Fruit fly (Drosophila melanogaster): Measurements from ENCODE around the gene CG11134.

The CG11134 gene

DNA sequence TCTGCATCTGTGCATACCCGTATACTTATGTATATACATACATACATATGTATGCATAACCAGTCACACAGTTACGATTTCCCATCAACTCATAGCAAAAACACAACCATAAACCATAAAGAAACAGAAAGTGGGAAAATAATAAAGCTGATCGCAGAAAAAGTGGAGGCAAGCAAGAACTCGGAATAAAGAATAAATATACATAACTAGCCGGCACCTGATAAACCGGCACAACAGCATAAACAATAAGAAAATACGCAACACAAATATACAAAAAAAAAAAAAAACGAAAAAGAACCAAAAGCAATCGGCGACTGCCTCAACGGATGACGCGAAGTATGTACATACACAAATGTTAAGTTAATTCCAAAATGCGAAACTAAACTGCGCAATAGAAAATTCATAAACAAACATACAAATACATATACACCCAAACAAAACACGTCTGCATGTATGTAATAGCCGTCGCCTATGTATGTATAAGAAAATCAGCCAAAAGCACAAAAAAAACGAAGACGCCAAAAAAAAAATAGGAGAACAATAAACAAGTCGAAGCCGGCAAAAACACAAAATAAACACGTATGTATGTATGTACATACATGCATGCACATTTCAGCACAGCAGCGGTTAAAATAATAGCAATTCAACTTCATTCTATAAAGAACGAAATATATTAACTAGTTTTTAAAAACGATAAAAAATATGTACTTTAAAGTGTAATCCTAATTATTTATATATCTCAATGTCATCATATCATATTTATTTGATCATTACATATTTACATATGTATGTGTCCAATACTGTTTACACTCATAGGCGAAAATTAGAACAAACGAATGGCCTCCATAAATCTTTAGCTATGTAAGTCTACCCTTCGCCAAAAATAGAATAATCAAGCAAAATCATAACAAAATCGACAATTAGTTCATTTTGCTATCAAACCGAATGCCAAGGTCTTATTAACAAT lies 11.4 kb downstream of the CG11134 start (continued):
- TF ChIP-seq Hey (tag; optimal IDR thresholded peaks at IDR 0.05) (no peak), CG8281 (tag; optimal IDR thresholded peaks at IDR 0.05) (no peak), CG4617 (GFP tag; optimal IDR thresholded peaks at IDR 0.05; ENCODE audit: borderline replicate concordance) (peak; percentile 3), HLH4C (GFP tag; IDR thresholded peaks at IDR 0.05; ENCODE audit: partially characterized antibody) (no peak), pros (GFP tag; optimal IDR thresholded peaks at IDR 0.05) (no peak), CG7839 (tag; optimal IDR thresholded peaks at IDR 0.05) (peak; percentile 87), CoRest (tag; optimal IDR thresholded peaks at IDR 0.05) (peak; percentile 80), CG6791 (GFP tag; IDR thresholded peaks at IDR 0.05; ENCODE audit: partially characterized antibody) (no peak), eve (GFP tag; optimal IDR thresholded peaks at IDR 0.05) (peak in 1 of 2 experiments; percentile 39), trh (GFP tag; optimal IDR thresholded peaks at IDR 0.05) (peak; percentile 42), CG15011 (GFP tag; optimal IDR thresholded peaks at IDR 0.05) (peak; percentile 57), wdn (GFP tag; IDR thresholded peaks at IDR 0.05) (peak; percentile 61), CG10979 (tag; optimal IDR thresholded peaks at IDR 0.05) (peak; percentile 61), schlank (tag; optimal IDR thresholded peaks at IDR 0.05) (no peak), ttk (GFP tag; IDR thresholded peaks at IDR 0.05) (peak; percentile 51), Optix (GFP tag; IDR thresholded peaks at IDR 0.05) (no peak), CG7357 (GFP tag; IDR thresholded peaks at IDR 0.05) (peak; percentile 65), Poxn (GFP tag; IDR thresholded peaks at IDR 0.05) (no peak), CG14667 (GFP tag; IDR thresholded peaks at IDR 0.05) (peak; percentile 49), CG12219 (GFP tag; optimal IDR thresholded peaks at IDR 0.05) (peak; percentile 64), sug (tag; optimal IDR thresholded peaks at IDR 0.05) (no peak), CG31224 (GFP tag; IDR thresholded peaks at IDR 0.05) (peak; percentile 58), CG9609 (GFP tag; optimal IDR thresholded peaks at IDR 0.05) (no peak), Asciz (GFP tag; optimal IDR thresholded peaks at IDR 0.05) (peak; percentile 29), CG18011 (GFP tag; optimal IDR thresholded peaks at IDR 0.05) (peak; percentile 44), lilli (GFP tag; optimal IDR thresholded peaks at IDR 0.05) (peak; percentile 57), crc (GFP tag; optimal IDR thresholded peaks at IDR 0.05) (peak; percentile 41), NfI (GFP tag; optimal IDR thresholded peaks at IDR 0.05) (peak; percentile 67), CG32772 (GFP tag; IDR thresholded peaks at IDR 0.05) (peak; percentile 72), stc (GFP tag; IDR thresholded peaks at IDR 0.05) (peak; percentile 84), Ets97D (GFP tag; optimal IDR thresholded peaks at IDR 0.05) (no peak), twi (tag; optimal IDR thresholded peaks at IDR 0.05) (peak; percentile 9), CG17568 (GFP tag; optimal IDR thresholded peaks at IDR 0.05) (no peak), CG10321 (GFP tag; IDR thresholded peaks at IDR 0.05) (peak; percentile 37; the same call in 1 of the 2 replicates), Rfx (GFP tag; IDR thresholded peaks at IDR 0.05) (peak; percentile 88), CG7786 (GFP tag; optimal IDR thresholded peaks at IDR 0.05) (peak; percentile 12), hbn (GFP tag; IDR thresholded peaks at IDR 0.05; ENCODE audit: partially characterized antibody) (no peak), CG12942 (GFP tag; optimal IDR thresholded peaks at IDR 0.05) (no peak), CG6272 (GFP tag; IDR thresholded peaks at IDR 0.05) (no peak), pzg (GFP tag; optimal IDR thresholded peaks at IDR 0.05) (no peak), Antp (GFP tag; optimal IDR thresholded peaks at IDR 0.05) (no peak), CG12391 (tag; optimal IDR thresholded peaks at IDR 0.05) (peak; percentile 75), cas (GFP tag; IDR thresholded peaks at IDR 0.05) (peak; percentile 59; the same call in 1 of the 2 replicates), CG3847 (GFP tag; IDR thresholded peaks at IDR 0.05) (peak; percentile 77), CG30403 (GFP tag; optimal IDR thresholded peaks at IDR 0.05) (peak; percentile 77), pnt (GFP tag; optimal IDR thresholded peaks at IDR 0.05) (no peak), Adf1 (GFP tag; IDR thresholded peaks at IDR 0.05) (peak; percentile 49), ash1 (GFP tag; optimal IDR thresholded peaks at IDR 0.05) (no peak), Doc2 (GFP tag; IDR thresholded peaks at IDR 0.05) (no peak)

All from whole organism, embryonic.